Worm (Caenorhabditis elegans): ENCODE measurements around the gene nspc-7.
"Not testable (repeated sequence)": the region's sequence is repeated elsewhere in the genome, so short reads cannot be mapped to it uniquely, and the experiment has no call there.

The nspc-7 gene

DNA sequence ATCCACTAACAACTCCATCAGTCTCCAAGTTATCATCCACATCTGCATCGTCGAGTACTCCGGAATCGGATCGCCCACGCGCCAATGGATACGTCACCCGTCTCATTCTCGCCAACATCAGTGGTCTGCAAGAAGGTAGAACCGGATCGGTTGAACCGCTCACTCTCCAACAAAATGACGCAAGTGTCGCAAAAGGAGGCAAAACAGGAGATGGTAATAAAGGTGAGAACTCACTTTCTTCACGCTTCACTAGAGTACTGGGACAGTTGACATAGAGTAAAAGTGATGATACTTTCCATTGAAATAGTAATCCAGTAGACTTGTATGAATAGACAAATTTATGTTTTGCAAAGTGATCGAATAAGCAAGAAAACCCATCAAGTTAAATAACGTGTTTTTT lies 32.6 kb upstream of the nspc-7 start:
- TF ChIP-seq hmbx-1 (tag; optimal IDR thresholded peaks at IDR 0.05) (no peak), hnd-1 (tag; optimal IDR thresholded peaks at IDR 0.05) (no peak), aly-1 (tag; optimal IDR thresholded peaks at IDR 0.05) (no peak), scrt-1 (GFP tag; IDR thresholded peaks at IDR 0.05) (no peak), tbx-11 (GFP tag; IDR thresholded peaks at IDR 0.05) (no peak)

DNA sequence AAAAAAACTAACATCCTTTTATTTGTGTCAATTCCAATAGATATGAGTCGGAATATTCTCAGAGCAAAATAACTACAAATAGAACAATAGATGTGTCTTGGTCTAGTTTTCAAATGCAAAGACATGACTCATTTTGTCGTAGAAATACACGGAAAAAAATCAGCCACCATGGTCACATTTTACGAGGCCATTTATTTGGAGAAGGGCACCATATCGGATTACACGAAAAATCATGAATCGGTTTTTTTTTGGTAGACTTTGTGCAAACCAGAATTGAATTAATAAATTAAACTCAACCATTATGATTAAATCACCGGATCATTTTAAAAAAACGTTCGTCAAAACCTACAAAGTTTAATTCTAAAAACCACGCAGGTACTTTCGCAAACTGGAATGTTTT lies 21.3 kb upstream of the nspc-7 start, which contains the start of gene H03E18.2:
Gene H03E18.2, minus strand, starts transcription at position 101 of the 400 bp plus-strand sequence.
- TF ChIP-seq sea-1 (GFP tag; conservative IDR thresholded peaks at IDR 0.05) (no peak), hnd-1 (tag; optimal IDR thresholded peaks at IDR 0.05) (no peak), hmg-4 (GFP tag; optimal IDR thresholded peaks at IDR 0.05) (no peak), B0310.2 (tag; optimal IDR thresholded peaks at IDR 0.05) (no peak), tra-4 (tag; optimal IDR thresholded peaks at IDR 0.05) (no peak)

DNA sequence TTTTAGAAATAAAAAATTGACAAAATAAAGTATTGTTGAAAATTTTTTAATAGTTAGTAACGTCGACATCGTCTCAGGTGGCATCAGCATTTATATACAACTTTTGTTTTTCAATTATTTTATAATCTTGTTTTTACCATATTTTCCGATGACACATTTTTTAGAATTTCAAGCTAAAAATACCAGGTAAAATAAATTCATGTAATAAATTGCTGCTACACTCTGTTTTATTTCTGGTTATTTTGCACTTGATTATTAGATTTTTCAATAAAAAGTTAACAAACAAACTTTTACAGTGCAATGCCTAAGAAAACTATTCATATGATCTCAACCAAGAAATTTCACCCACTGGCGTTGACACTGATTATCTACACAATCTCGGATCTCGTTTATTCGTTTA lies 20.0 kb upstream of the nspc-7 start, which contains the start of gene C03G5.14:
Gene C03G5.14, plus strand, starts transcription at position 301 of the 400 bp plus-strand sequence.
- no peak for TF ChIP-seq tbx-11 (GFP tag; IDR thresholded peaks at IDR 0.05)
- no peak for TF ChIP-seq ets-7 (tag; optimal IDR thresholded peaks at IDR 0.05)
- no peak for TF ChIP-seq hmbx-1 (tag; optimal IDR thresholded peaks at IDR 0.05)
- TF ChIP-seq ceh-13 (GFP tag; optimal IDR thresholded peaks at IDR 0.05): no peak
- no peak for TF ChIP-seq B0310.2 (tag; optimal IDR thresholded peaks at IDR 0.05)
- TF ChIP-seq sea-1 (GFP tag; conservative IDR thresholded peaks at IDR 0.05): no peak
- no peak for TF ChIP-seq scrt-1 (GFP tag; IDR thresholded peaks at IDR 0.05)

DNA sequence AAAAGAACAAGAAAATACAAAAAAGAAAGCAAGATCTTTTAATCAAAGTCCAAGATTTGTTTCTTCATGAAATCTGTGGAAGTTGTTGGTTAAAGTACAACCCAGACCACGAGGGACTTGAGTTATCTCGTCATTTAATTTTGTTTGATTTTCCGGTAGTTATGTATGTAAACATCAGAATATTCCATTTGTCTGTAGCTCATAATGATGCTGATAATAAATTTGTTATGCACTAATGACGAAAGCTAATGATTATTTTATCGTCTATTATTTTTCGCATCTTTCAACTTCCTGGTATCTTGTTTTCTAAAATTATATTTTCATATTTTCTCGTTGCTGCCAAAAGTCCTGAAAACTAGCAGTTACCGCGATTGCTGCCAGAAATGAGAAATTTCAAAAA lies 18.7 kb upstream of the nspc-7 start:
- no peak for TF ChIP-seq scrt-1 (GFP tag; IDR thresholded peaks at IDR 0.05)
- no peak for TF ChIP-seq sea-1 (GFP tag; conservative IDR thresholded peaks at IDR 0.05)
- no peak for TF ChIP-seq ama-1 (optimal IDR thresholded peaks at IDR 0.05)
- TF ChIP-seq F13C5.2 (tag; optimal IDR thresholded peaks at IDR 0.05): no peak
- TF ChIP-seq hmg-4 (GFP tag; optimal IDR thresholded peaks at IDR 0.05): no peak
- TF ChIP-seq tbx-37 (GFP tag; conservative IDR thresholded peaks at IDR 0.05): no peak
- no peak for TF ChIP-seq ets-7 (tag; optimal IDR thresholded peaks at IDR 0.05)
- no peak for TF ChIP-seq B0310.2 (tag; optimal IDR thresholded peaks at IDR 0.05)
- no peak for TF ChIP-seq ceh-36 (tag; optimal IDR thresholded peaks at IDR 0.05)
- TF ChIP-seq hmbx-1 (tag; optimal IDR thresholded peaks at IDR 0.05): no peak
- no peak for TF ChIP-seq ceh-13 (GFP tag; optimal IDR thresholded peaks at IDR 0.05)
- no peak for TF ChIP-seq hnd-1 (tag; optimal IDR thresholded peaks at IDR 0.05)
- TF ChIP-seq aly-1 (tag; optimal IDR thresholded peaks at IDR 0.05): no peak

DNA sequence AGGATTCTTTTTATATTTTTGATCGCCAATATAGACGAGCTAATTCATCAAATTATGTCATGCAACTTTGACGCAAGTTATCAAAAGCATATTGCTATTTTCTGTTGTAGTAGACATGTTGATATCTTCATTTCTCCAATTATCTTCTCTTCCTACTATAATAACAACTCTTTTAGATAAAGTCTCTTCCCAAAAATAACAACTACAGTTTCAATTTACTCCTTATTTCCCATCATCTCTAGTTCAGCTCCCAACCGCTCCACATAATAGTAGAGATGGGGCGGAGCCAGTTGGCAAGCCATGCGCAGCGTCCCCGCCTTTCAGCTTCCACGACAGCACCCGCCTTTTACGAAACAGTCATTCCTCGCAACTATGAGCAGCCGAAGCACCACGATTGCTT lies 13.7 kb upstream of the nspc-7 start, which contains the start of gene flp-5:
Gene flp-5, plus strand, starts transcription at position 301 of the 400 bp plus-strand sequence.
- TF ChIP-seq ceh-13 (GFP tag; optimal IDR thresholded peaks at IDR 0.05) (no peak), sea-1 (GFP tag; conservative IDR thresholded peaks at IDR 0.05) (no peak), pes-1 (GFP tag; IDR thresholded peaks at IDR 0.05) (no peak), tbx-37 (GFP tag; conservative IDR thresholded peaks at IDR 0.05) (no peak), tbx-11 (GFP tag; IDR thresholded peaks at IDR 0.05) (no peak), hmg-4 (GFP tag; optimal IDR thresholded peaks at IDR 0.05) (no peak), B0310.2 (tag; optimal IDR thresholded peaks at IDR 0.05) (no peak), hnd-1 (tag; optimal IDR thresholded peaks at IDR 0.05) (no peak), aly-1 (tag; optimal IDR thresholded peaks at IDR 0.05) (no peak), ama-1 (optimal IDR thresholded peaks at IDR 0.05) (no peak), ceh-36 (tag; optimal IDR thresholded peaks at IDR 0.05) (no peak), F13C5.2 (tag; optimal IDR thresholded peaks at IDR 0.05) (no peak), hmbx-1 (tag; optimal IDR thresholded peaks at IDR 0.05) (no peak)

DNA sequence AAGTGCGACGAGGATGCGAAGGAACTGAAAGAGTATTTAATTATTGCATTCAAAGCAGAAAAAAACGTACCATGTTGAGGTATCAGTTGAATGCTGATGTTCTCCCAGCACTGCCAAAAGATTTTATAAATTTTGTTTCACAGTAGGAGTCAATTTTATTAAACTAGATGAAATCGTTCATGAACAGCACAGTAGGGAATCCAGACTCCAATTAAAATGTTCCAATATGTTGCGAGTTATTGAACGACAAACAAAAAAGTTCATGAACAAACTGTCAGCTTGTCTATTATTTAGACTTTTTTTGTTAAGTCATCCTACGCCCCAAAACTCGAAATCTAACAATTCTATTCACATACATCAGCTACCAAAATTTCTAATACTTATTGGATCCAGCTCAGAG lies 6.7 kb upstream of the nspc-7 start, which contains the start of gene nspc-1:
Gene nspc-1, minus strand, starts transcription at position 101 of the 400 bp plus-strand sequence.
- not testable (repeated sequence) for TF ChIP-seq B0310.2 (tag; optimal IDR thresholded peaks at IDR 0.05); aly-1 (tag; optimal IDR thresholded peaks at IDR 0.05); tbx-11 (GFP tag; IDR thresholded peaks at IDR 0.05)

DNA sequence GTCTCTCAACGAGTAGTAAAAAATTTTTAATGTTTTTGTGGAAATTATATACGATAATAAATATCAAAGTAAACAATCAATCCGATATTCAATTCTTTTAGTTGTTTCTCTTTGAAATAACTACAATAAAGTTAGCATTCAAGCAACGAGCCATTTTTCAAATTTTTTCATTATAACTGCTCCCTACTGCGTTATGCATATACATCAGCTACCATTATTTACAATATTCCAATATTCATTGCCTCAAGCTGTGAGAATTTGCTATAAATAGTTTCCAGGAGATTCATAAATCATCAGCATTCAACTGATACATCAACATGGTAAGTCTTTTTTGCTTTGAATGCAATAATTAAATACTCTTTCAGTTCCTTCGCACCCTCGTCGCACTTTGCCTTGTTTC lies 4.9 kb upstream of the nspc-7 start, which contains the start of gene nspc-3:
Gene nspc-3, plus strand, starts transcription at position 301 of the 400 bp plus-strand sequence.
- no peak for TF ChIP-seq F13C5.2 (tag; optimal IDR thresholded peaks at IDR 0.05)
- TF ChIP-seq sea-1 (GFP tag; conservative IDR thresholded peaks at IDR 0.05): no peak
- TF ChIP-seq flt-1 (GFP tag; IDR thresholded peaks at IDR 0.05): no peak
- no peak for TF ChIP-seq ama-1 (optimal IDR thresholded peaks at IDR 0.05)
- no peak for TF ChIP-seq ets-7 (tag; optimal IDR thresholded peaks at IDR 0.05)
- TF ChIP-seq ceh-36 (tag; optimal IDR thresholded peaks at IDR 0.05): no peak
- TF ChIP-seq tra-4 (tag; optimal IDR thresholded peaks at IDR 0.05): no peak
- TF ChIP-seq scrt-1 (GFP tag; IDR thresholded peaks at IDR 0.05): no peak
- no peak for TF ChIP-seq tbx-11 (GFP tag; IDR thresholded peaks at IDR 0.05)
- no peak for TF ChIP-seq ceh-13 (GFP tag; optimal IDR thresholded peaks at IDR 0.05)
- TF ChIP-seq hnd-1 (tag; optimal IDR thresholded peaks at IDR 0.05): no peak
- no peak for TF ChIP-seq hmg-4 (GFP tag; optimal IDR thresholded peaks at IDR 0.05)
- no peak for TF ChIP-seq pes-1 (GFP tag; IDR thresholded peaks at IDR 0.05)
- TF ChIP-seq aly-1 (tag; optimal IDR thresholded peaks at IDR 0.05): no peak
- no peak for TF ChIP-seq tbx-37 (GFP tag; conservative IDR thresholded peaks at IDR 0.05)
- TF ChIP-seq B0310.2 (tag; optimal IDR thresholded peaks at IDR 0.05): no peak
- no peak for TF ChIP-seq hmbx-1 (tag; optimal IDR thresholded peaks at IDR 0.05)

DNA sequence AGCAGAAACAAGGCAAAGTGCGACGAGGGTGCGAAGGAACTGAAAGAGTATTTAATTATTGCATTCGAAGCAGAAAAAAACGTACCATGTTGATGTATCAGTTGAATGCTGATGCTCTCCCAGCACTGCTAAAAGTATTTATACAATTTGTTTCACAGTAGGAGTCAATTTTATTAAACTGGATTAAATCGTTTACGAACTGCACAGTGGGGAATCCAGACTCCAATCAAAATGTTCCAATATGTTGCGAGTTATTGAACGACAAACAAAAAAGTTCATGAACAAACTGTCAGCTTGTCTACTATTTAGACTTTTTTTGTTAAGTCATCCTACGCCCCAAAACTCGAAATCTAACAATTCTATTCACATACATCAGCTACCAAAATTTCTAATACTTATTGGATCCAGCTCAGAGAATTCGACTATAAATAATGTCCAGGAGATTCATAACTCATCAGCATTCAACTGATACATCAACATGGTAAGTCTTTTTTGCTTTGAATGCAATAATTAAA lies 3.3 kb upstream of the nspc-7 start, which contains the start of the genes nspc-4 and nspc-5:
Gene nspc-4, minus strand, starts transcription at position 101 of the 515 bp plus-strand sequence.
Gene nspc-5, plus strand, starts transcription at position 465 of the 515 bp plus-strand sequence.
- not testable (repeated sequence) for TF ChIP-seq ceh-13 (GFP tag; optimal IDR thresholded peaks at IDR 0.05); hmbx-1 (tag; optimal IDR thresholded peaks at IDR 0.05); pes-1 (GFP tag; IDR thresholded peaks at IDR 0.05)

All from whole organism, early embryonic.